Worm (Caenorhabditis elegans) whole organism, L3 larva: ENCODE measurements around the gene tebp-1.

ENCODE experiments used
- elt-3 ChIP-seq, 3 experiments: fragments of 150-350 bp in 1 of 3; sonication (generic microtip) in 2 of 3; optimal IDR thresholded peaks; 2 replicates in 2 of 3; 4 replicates in 1 of 3; lab custom pipeline; 2014 to 2017; ENCODE audit warnings: missing biosample characterization in 3 of 3, missing genetic modification characterization in 3 of 3
- sea-2 ChIP-seq: fragments of 150-350 bp; sonication (generic microtip); optimal IDR thresholded peaks from 4 replicates; lab custom pipeline; 2014; ENCODE audit warnings: missing biosample characterization, missing genetic modification reagents, missing genetic modification characterization

ce11 chrII:14383644-14384043, 21.8 kb downstream of the tebp-1 start, which contains the start of gene mes-2:
- TF ChIP-seq elt-3 (tag; optimal IDR thresholded peaks at IDR 0.05; lab: Kevin White, UChicago) (no peak), sea-2 (no peak)
